Fruit fly (Drosophila melanogaster): ENCODE results near the gene Gr5a.

Gr5a gene

dm6 chrX:5679079-5679932 is 1.1 kb upstream of the Gr5a start (continued):
- TF ChIP-seq CG6808 (GFP tag; optimal IDR thresholded peaks at IDR 0.05) (peak; percentile 54), Lpt (GFP tag; optimal IDR thresholded peaks at IDR 0.05) (no peak), Blimp-1 (GFP tag; optimal IDR thresholded peaks at IDR 0.05) (peak; percentile 23), CG8119 (GFP tag; IDR thresholded peaks at IDR 0.05) (peak; percentile 53; the same call in 1 of the 3 replicates), spab (GFP tag; optimal IDR thresholded peaks at IDR 0.05) (peak; percentile 58), Sox102F (GFP tag; optimal IDR thresholded peaks at IDR 0.05) (peak; percentile 80), vri (GFP tag; optimal IDR thresholded peaks at IDR 0.05) (no peak), achi (GFP tag; optimal IDR thresholded peaks at IDR 0.05) (no peak), Eip78C (GFP tag) (peak; percentile 91), Eip75B (GFP tag; optimal IDR thresholded peaks at IDR 0.05) (no peak), dsx (GFP tag; optimal IDR thresholded peaks at IDR 0.05; ENCODE audit: poor library complexity, severe bottlenecking) (peak; percentile 3), CG3919 (GFP tag; optimal IDR thresholded peaks at IDR 0.05) (peak; percentile 77), salr (GFP tag; optimal IDR thresholded peaks at IDR 0.05) (peak in 1 of 2 experiments; percentile 15), Eip93F (GFP tag; optimal IDR thresholded peaks at IDR 0.05) (no peak), CG6163 (GFP tag; IDR thresholded peaks at IDR 0.05) (peak; percentile 81), Sox15 (GFP tag; optimal IDR thresholded peaks at IDR 0.05) (peak; percentile 54), lz (GFP tag; optimal IDR thresholded peaks at IDR 0.05) (peak; percentile 83), CG10669 (GFP tag; optimal IDR thresholded peaks at IDR 0.05) (peak; percentile 68), CG6792 (GFP tag; optimal IDR thresholded peaks at IDR 0.05) (peak; percentile 72), Hr38 (GFP tag; optimal IDR thresholded peaks at IDR 0.05) (no peak)

DNA sequence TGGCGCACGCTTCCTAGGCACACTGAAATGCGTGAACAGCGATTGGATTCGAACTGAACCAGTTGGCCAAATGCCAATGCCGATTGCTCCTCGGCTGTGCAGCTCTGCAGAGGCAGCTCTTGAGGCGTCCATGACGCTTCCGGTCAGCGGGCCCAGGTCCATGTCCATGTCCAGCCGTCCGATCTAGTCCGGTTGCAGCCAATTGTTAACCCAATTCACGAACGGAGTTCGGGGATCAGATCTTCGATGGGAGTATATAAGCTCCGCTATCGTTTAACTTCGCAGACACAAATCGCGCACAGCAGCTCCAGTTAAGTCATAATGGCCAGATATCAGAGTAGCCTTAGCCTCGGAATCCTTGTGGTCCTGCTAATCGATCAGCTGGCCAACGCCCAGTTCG is 2.5 kb downstream of the Gr5a start, which contains the start of gene CG42449:
CG42449 (plus strand) TSS at position 301 of the 400 bp plus-strand sequence.
- TF ChIP-seq CG7368 (GFP tag; optimal IDR thresholded peaks at IDR 0.05) (no peak), CG8319 (GFP tag; optimal IDR thresholded peaks at IDR 0.05) (no peak), CG6276 (GFP tag; optimal IDR thresholded peaks at IDR 0.05) (no peak), salr (GFP tag; optimal IDR thresholded peaks at IDR 0.05) (no peak), Eip75B (GFP tag; optimal IDR thresholded peaks at IDR 0.05) (no peak), OdsH (GFP tag; optimal IDR thresholded peaks at IDR 0.05) (no peak), CG34406 (GFP tag; optimal IDR thresholded peaks at IDR 0.05) (no peak), CG11902 (GFP tag; optimal IDR thresholded peaks at IDR 0.05) (no peak), vri (GFP tag; optimal IDR thresholded peaks at IDR 0.05) (no peak), CG6808 (GFP tag; optimal IDR thresholded peaks at IDR 0.05) (no peak), CG1621 (tag; optimal IDR thresholded peaks at IDR 0.05) (no peak), CG6163 (GFP tag; IDR thresholded peaks at IDR 0.05) (no peak), Blimp-1 (GFP tag; optimal IDR thresholded peaks at IDR 0.05) (no peak), Met (GFP tag; optimal IDR thresholded peaks at IDR 0.05) (no peak), CG4318 (GFP tag; optimal IDR thresholded peaks at IDR 0.05) (no peak), pdm3 (GFP tag; optimal IDR thresholded peaks at IDR 0.05) (no peak)

DNA sequence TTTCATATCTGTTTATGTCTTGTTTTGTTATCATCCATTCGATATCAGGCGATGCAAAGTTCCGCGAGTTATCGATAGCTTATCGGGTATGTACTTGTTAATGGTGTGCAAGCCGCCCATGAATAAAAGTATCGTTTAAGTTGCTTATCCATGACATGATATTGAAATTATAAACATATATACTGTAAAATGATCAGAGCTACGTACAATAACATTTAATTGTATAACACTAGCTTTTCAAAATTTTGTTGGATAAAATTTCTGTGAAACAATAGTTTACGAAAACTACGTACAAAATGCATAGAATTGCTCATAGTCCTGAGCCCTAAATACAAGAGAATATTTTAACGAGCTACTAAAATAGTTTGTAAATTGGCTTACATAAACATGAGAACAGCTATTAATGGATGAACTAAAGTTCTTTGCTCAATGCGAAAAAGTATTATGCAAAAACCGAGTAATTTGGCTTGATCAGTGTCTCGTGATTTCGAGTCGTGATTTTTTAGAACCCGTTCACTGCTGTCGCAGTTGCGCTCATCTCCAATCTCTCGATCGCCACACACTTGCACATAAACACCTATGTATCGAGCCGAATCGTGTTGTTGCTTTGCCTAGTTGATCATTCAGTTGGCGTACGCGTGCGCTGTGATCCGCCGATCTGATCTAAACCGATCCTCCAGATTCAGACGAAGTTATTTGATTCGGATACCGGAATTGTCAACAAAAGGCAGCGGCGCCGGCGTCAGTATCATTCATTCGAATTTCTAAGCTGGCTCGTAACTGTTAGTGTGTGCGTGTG is 9.2 kb downstream of the Gr5a start, which contains the start of the genes PGAP1 and cv:
PGAP1 (minus strand) TSS at position 57 of the 799 bp plus-strand sequence.
cv (plus strand) TSS at position 586 of the 799 bp plus-strand sequence.
- TF ChIP-seq CG10631 (GFP tag; optimal IDR thresholded peaks at IDR 0.05) (peak; percentile 18), pdm3 (GFP tag; optimal IDR thresholded peaks at IDR 0.05) (peak; percentile 49), CG11762 (GFP tag; optimal IDR thresholded peaks at IDR 0.05; ENCODE audit: insufficient read depth) (no peak), CG4318 (GFP tag; optimal IDR thresholded peaks at IDR 0.05) (no peak), Eip78C (GFP tag) (peak; percentile 70), cyc (GFP tag; optimal IDR thresholded peaks at IDR 0.05) (peak; percentile 13), CG10669 (GFP tag; optimal IDR thresholded peaks at IDR 0.05) (no peak), fd59A (GFP tag; optimal IDR thresholded peaks at IDR 0.05) (no peak), lz (GFP tag; optimal IDR thresholded peaks at IDR 0.05) (peak; percentile 58), CG3032 (tag; optimal IDR thresholded peaks at IDR 0.05) (peak; percentile 36), Hr39 (GFP tag; optimal IDR thresholded peaks at IDR 0.05) (peak; percentile 49), CG11294 (GFP tag; IDR thresholded peaks at IDR 0.05) (no peak), CG3919 (GFP tag; optimal IDR thresholded peaks at IDR 0.05) (no peak), CG6792 (GFP tag; optimal IDR thresholded peaks at IDR 0.05) (peak; percentile 4), Ets21C (GFP tag; optimal IDR thresholded peaks at IDR 0.05) (peak; percentile 30), net (GFP tag; optimal IDR thresholded peaks at IDR 0.05) (no peak), esn (GFP tag; optimal IDR thresholded peaks at IDR 0.05) (peak; percentile 61), Sox14 (GFP tag; optimal IDR thresholded peaks at IDR 0.05) (peak; percentile 55), Ets96B (tag; optimal IDR thresholded peaks at IDR 0.05) (no peak), Sox102F (GFP tag; optimal IDR thresholded peaks at IDR 0.05) (no peak), acj6 (GFP tag; optimal IDR thresholded peaks at IDR 0.05) (peak; percentile 42), CG6163 (GFP tag; IDR thresholded peaks at IDR 0.05) (peak; percentile 19; the same call in 1 of the 3 replicates), CG9139 (GFP tag; optimal IDR thresholded peaks at IDR 0.05) (no peak)
